Worm (Caenorhabditis elegans) whole organism, L2 larva: ENCODE data around the gene F23B12.1.

Experiments used
- F13H6.1 ChIP-seq: sonication (generic microtip); optimal IDR thresholded peaks from 2 replicates; lab custom pipeline; 2016; ENCODE audit warnings: missing genetic modification characterization, missing compliant biosample characterization
- ceh-82 ChIP-seq: fragments of 150-350 bp; optimal IDR thresholded peaks from 2 replicates; lab custom pipeline; 2014; ENCODE audit warnings: missing biosample characterization, missing genetic modification characterization
- crh-2 ChIP-seq: sonication (generic microtip); optimal IDR thresholded peaks from 2 replicates; lab custom pipeline; 2017; ENCODE audit warnings: missing biosample characterization, missing genetic modification characterization
- elt-3 ChIP-seq: sonication (generic microtip); optimal IDR thresholded peaks from 2 replicates; lab custom pipeline; 2017; ENCODE audit warnings: missing biosample characterization, missing genetic modification characterization
- lin-13 ChIP-seq: fragments of 150-350 bp; optimal IDR thresholded peaks from 2 replicates; lab custom pipeline; 2014; ENCODE audit warnings: missing biosample characterization, missing genetic modification reagents, missing genetic modification characterization
- lin-39 ChIP-seq: fragments of 150-350 bp; optimal IDR thresholded peaks from 2 replicates; lab custom pipeline; 2014; ENCODE audit warnings: missing biosample characterization, missing genetic modification reagents, missing genetic modification characterization
- mab-5 ChIP-seq: fragments of 150-350 bp; optimal IDR thresholded peaks from 2 replicates; lab custom pipeline; 2014; ENCODE audit warnings: missing biosample characterization, missing genetic modification characterization
- nhr-11 ChIP-seq: fragments of 150-350 bp; optimal IDR thresholded peaks from 2 replicates; lab custom pipeline; 2014; ENCODE audit warnings: missing biosample characterization, missing genetic modification characterization
- nhr-237 ChIP-seq: fragments of 150-350 bp; optimal IDR thresholded peaks from 2 replicates; lab custom pipeline; 2014; ENCODE audit warnings: missing biosample characterization, missing genetic modification characterization
- nhr-77 ChIP-seq: fragments of 150-350 bp; optimal IDR thresholded peaks from 2 replicates; lab custom pipeline; 2014; ENCODE audit warnings: missing biosample characterization, missing genetic modification characterization

DNA sequence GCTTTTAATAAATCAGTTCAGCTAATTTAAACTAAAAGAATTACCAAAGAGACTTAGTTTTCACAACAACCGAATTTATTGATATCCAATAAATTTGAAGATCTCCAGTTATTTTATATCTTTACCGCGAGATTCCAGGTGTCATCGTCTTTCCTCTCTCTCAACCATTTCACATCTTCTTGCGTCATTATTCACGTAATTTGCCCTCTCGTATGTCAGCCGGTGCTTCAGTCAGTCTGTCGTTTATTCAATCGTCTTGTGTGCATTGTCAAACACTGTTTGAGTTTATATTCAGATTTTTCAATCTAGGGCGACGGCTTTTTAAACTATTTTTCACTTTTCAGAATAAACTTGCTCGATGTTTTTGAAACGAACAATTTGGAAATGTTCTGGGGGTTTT lies 8.4 kb downstream of the F23B12.1 start:
- TF ChIP-seq F13H6.1 (tag; lab: Kevin White, UChicago) (no peak), crh-2 (tag; lab: Kevin White, UChicago) (no peak), elt-3 (tag; lab: Kevin White, UChicago) (no peak), nhr-11 (no peak), nhr-237 (tag; lab: Kevin White, UChicago) (no peak), lin-13 (GFP tag; lab: Kevin White, UChicago) (no peak), ceh-82 (no peak), mab-5 (tag; lab: Kevin White, UChicago) (no peak), lin-39 (tag; lab: Kevin White, UChicago) (no peak), nhr-77 (tag; lab: Kevin White, UChicago) (no peak)
